Fruit fly (Drosophila melanogaster) whole organism, wandering third instar larva: ENCODE measurements around the gene moi.

Experiments used
- Abd-B ChIP-seq: fragments of >200 bp; optimal IDR thresholded peaks from 2 replicates; lab custom pipeline; 2017; ENCODE audit warnings: missing biosample characterization, missing genetic modification characterization
- CG32264 ChIP-seq: fragments of 200-800 bp; sonication (Bioruptor generic); optimal IDR thresholded peaks from 2 replicates; lab custom pipeline; 2016; ENCODE audit warnings: missing biosample characterization, missing genetic modification characterization
- CG9705 ChIP-seq: fragments of 200-800 bp; sonication (Bioruptor generic); optimal IDR thresholded peaks from 2 replicates; lab custom pipeline; 2018; ENCODE audit warnings: missing biosample characterization, mild to moderate bottlenecking, missing genetic modification characterization
- CrebA ChIP-seq: fragments of 200-800 bp; sonication (Bioruptor generic); optimal IDR thresholded peaks from 2 replicates; lab custom pipeline; 2016; ENCODE audit warnings: missing biosample characterization, mild to moderate bottlenecking, missing genetic modification characterization, borderline replicate concordance
- Dfd ChIP-seq: fragments of >200 bp; optimal IDR thresholded peaks from 2 replicates; lab custom pipeline; 2017; ENCODE audit warnings: missing biosample characterization, missing genetic modification characterization
- Dif ChIP-seq: fragments of 200-275, 200-300 bp; sonication (Bioruptor generic); optimal IDR thresholded peaks from 2 replicates; lab custom pipeline; 2018; ENCODE audit warnings: missing biosample characterization, missing genetic modification characterization; ENCODE audit not compliant: partially characterized antibody
- GATAd ChIP-seq: sonication (Bioruptor generic); optimal IDR thresholded peaks from 2 replicates; lab custom pipeline; 2016; ENCODE audit warnings: missing biosample characterization, missing genetic modification characterization
- HLH106 ChIP-seq: fragments of 200-800 bp; optimal IDR thresholded peaks from 3 replicates; lab custom pipeline; 2019; ENCODE audit warnings: missing biosample characterization, mild to moderate bottlenecking, missing genetic modification characterization, moderate library complexity
- Hnf4 ChIP-seq: fragments of 200-800 bp; sonication (Bioruptor generic); optimal IDR thresholded peaks from 2 replicates; lab custom pipeline; 2016; ENCODE audit warnings: missing biosample characterization, mild to moderate bottlenecking, missing genetic modification characterization
- Hr78 ChIP-seq: fragments of >200 bp; optimal IDR thresholded peaks from 2 replicates; lab custom pipeline; 2017; ENCODE audit warnings: missing biosample characterization, missing genetic modification characterization
- Hr83 ChIP-seq: fragments of 200-300 bp; sonication (Bioruptor generic); optimal IDR thresholded peaks from 2 replicates; lab custom pipeline; 2016; ENCODE audit warnings: missing biosample characterization, mild to moderate bottlenecking, missing genetic modification characterization, moderate library complexity; ENCODE audit not compliant: poor library complexity, severe bottlenecking
- Jra ChIP-seq: sonication (Bioruptor generic); optimal IDR thresholded peaks from 2 replicates; lab custom pipeline; 2016; ENCODE audit warnings: missing biosample characterization, missing genetic modification characterization
- Mio ChIP-seq: sonication (Bioruptor generic); optimal IDR thresholded peaks from 2 replicates; lab custom pipeline; 2016; ENCODE audit warnings: missing biosample characterization, missing genetic modification characterization
- Myc ChIP-seq: fragments of >200 bp; optimal IDR thresholded peaks from 2 replicates; lab custom pipeline; 2017
- N ChIP-seq: fragments of >200 bp; optimal IDR thresholded peaks from 2 replicates; lab custom pipeline; 2018; ENCODE audit warnings: missing biosample characterization, missing external identifiers, missing genetic modification characterization
- OdsH ChIP-seq: fragments of 200-800 bp; sonication (Bioruptor generic); optimal IDR thresholded peaks from 2 replicates; lab custom pipeline; 2016; ENCODE audit warnings: missing biosample characterization, mild to moderate bottlenecking, missing genetic modification characterization
- Rel ChIP-seq, 2 experiments: fragments of 200-800 bp; sonication (Bioruptor generic) in 1 of 2; optimal IDR thresholded peaks; 2 replicates in 1 of 2; 3 replicates in 1 of 2; lab custom pipeline; 2016 to 2019; ENCODE audit warnings: mild to moderate bottlenecking in 2 of 2, missing biosample characterization in 2 of 2, missing genetic modification characterization in 2 of 2, moderate library complexity in 1 of 2
- Sp1 ChIP-seq: fragments of 200-800 bp; sonication (Bioruptor generic); optimal IDR thresholded peaks from 3 replicates; lab custom pipeline; 2019; ENCODE audit warnings: missing biosample characterization, mild to moderate bottlenecking, missing genetic modification characterization, moderate library complexity
- Vsx2 ChIP-seq: fragments of 200-300, 225-300 bp; sonication (Bioruptor generic); optimal IDR thresholded peaks from 2 replicates; lab custom pipeline; 2018; ENCODE audit warnings: missing biosample characterization, missing genetic modification characterization; ENCODE audit not compliant: partially characterized antibody
- br ChIP-seq: fragments of 200-800 bp; sonication (Bioruptor generic); optimal IDR thresholded peaks from 2 replicates; lab custom pipeline; 2016; ENCODE audit warnings: missing biosample characterization, missing genetic modification characterization
- brk ChIP-seq: fragments of 200-800 bp; sonication (Bioruptor generic); optimal IDR thresholded peaks from 2 replicates; lab custom pipeline; 2016; ENCODE audit warnings: missing biosample characterization, mild to moderate bottlenecking, missing genetic modification characterization
- dl ChIP-seq, 2 experiments: fragments of 175-275, 200-275 bp in 1 of 2; fragments of 200-275 bp in 1 of 2; sonication (Bioruptor generic); optimal IDR thresholded peaks; lab custom pipeline; 2018; ENCODE audit warnings: mild to moderate bottlenecking in 2 of 2, missing biosample characterization in 2 of 2, missing genetic modification characterization in 2 of 2, moderate library complexity in 2 of 2; ENCODE audit not compliant: partially characterized antibody in 2 of 2, insufficient read depth in 1 of 2
- dmrt93B ChIP-seq: fragments of 200-800 bp; sonication (Bioruptor generic); optimal IDR thresholded peaks from 2 replicates; lab custom pipeline; 2018; ENCODE audit warnings: missing biosample characterization, mild to moderate bottlenecking, missing genetic modification characterization
- dsf ChIP-seq: sonication (Bioruptor generic); optimal IDR thresholded peaks from 2 replicates; lab custom pipeline; 2016; ENCODE audit warnings: missing biosample characterization, missing genetic modification characterization, borderline replicate concordance
- ey ChIP-seq: fragments of 200-800 bp; sonication (Bioruptor generic); optimal IDR thresholded peaks from 2 replicates; lab custom pipeline; 2016; ENCODE audit warnings: missing biosample characterization, missing genetic modification characterization
- foxo ChIP-seq, 2 experiments: fragments of 200-800 bp; sonication (Bioruptor generic); optimal IDR thresholded peaks; 2 replicates in 1 of 2; 3 replicates in 1 of 2; lab custom pipeline; 2016 to 2017; ENCODE audit warnings: missing biosample characterization in 2 of 2, missing genetic modification characterization in 2 of 2
- fru ChIP-seq: fragments of 200-800 bp; sonication (Bioruptor generic); optimal IDR thresholded peaks from 3 replicates; lab custom pipeline; 2016; ENCODE audit warnings: missing biosample characterization, mild to moderate bottlenecking, missing genetic modification characterization
- h ChIP-seq: fragments of 200-800 bp; sonication (Bioruptor generic); optimal IDR thresholded peaks from 3 replicates; lab custom pipeline; 2016; ENCODE audit warnings: missing biosample characterization, mild to moderate bottlenecking, missing genetic modification characterization
- jim ChIP-seq: fragments of 175-275, 200-325 bp; sonication (Bioruptor generic); optimal IDR thresholded peaks from 2 replicates; lab custom pipeline; 2016; ENCODE audit warnings: missing biosample characterization, mild to moderate bottlenecking, missing genetic modification characterization
- lola ChIP-seq: fragments of >200 bp; optimal IDR thresholded peaks from 2 replicates; lab custom pipeline; 2017; ENCODE audit warnings: missing biosample characterization, missing genetic modification characterization
- pan ChIP-seq: fragments of >200 bp; optimal IDR thresholded peaks from 2 replicates; lab custom pipeline; 2017
- psq ChIP-seq: fragments of 200-800 bp; sonication (Bioruptor generic); optimal IDR thresholded peaks from 3 replicates; lab custom pipeline; 2017; ENCODE audit warnings: missing biosample characterization, mild to moderate bottlenecking, missing genetic modification characterization, moderate library complexity
- rgr ChIP-seq: fragments of 200-800 bp; sonication (Bioruptor generic); optimal IDR thresholded peaks from 3 replicates; lab custom pipeline; 2016; ENCODE audit warnings: missing biosample characterization, mild to moderate bottlenecking, missing genetic modification characterization
- sage ChIP-seq: fragments of 200-800 bp; sonication (Bioruptor generic); optimal IDR thresholded peaks from 2 replicates; lab custom pipeline; 2016; ENCODE audit warnings: missing biosample characterization, mild to moderate bottlenecking, missing genetic modification characterization
- sv ChIP-seq: fragments of 200-800 bp; sonication (Bioruptor generic); optimal IDR thresholded peaks from 3 replicates; lab custom pipeline; 2016; ENCODE audit warnings: missing biosample characterization, missing genetic modification characterization
- tai ChIP-seq: sonication (Bioruptor generic); optimal IDR thresholded peaks from 2 replicates; lab custom pipeline; 2016; ENCODE audit warnings: missing biosample characterization, missing genetic modification characterization
- usp ChIP-seq: fragments of >200 bp; optimal IDR thresholded peaks from 2 replicates; lab custom pipeline; 2017; ENCODE audit warnings: missing biosample characterization, missing genetic modification characterization
- woc ChIP-seq: sonication (Bioruptor generic); optimal IDR thresholded peaks from 2 replicates; lab custom pipeline; 2016; ENCODE audit warnings: missing biosample characterization, mild to moderate bottlenecking, missing genetic modification characterization

The moi gene

dm6 chr3R:18269744-18270348, 14.5 kb downstream of the moi start:
- TF ChIP-seq CG32264 (GFP tag; lab: Kevin White, UChicago) (no peak), Dfd (GFP tag; lab: Kevin White, UChicago) (peak; percentile 89)

dm6 chr3R:18274328-18275098, 19.2 kb downstream of the moi start, which contains the start of the genes Vps39 and eIF1A:
Vps39 (minus strand) TSS chr3R:18274446.
eIF1A (plus strand) TSS chr3R:18274665.
- no peak for TF ChIP-seq CrebA (GFP tag; lab: Kevin White, UChicago)
- TF ChIP-seq ey (GFP tag; lab: Kevin White, UChicago), result peak; percentile 16
- TF ChIP-seq psq (GFP tag; lab: Kevin White, UChicago), result no peak
- TF ChIP-seq dl (GFP tag; optimal IDR thresholded peaks at IDR 0.05; lab: Kevin White, UChicago; ENCODE audit: insufficient read depth in 1 of 2, partially characterized antibody in 2 of 2), result no peak
- no peak for TF ChIP-seq usp
- TF ChIP-seq fru (GFP tag; lab: Kevin White, UChicago), result peak; percentile 39
- TF ChIP-seq woc (GFP tag; lab: Kevin White, UChicago), result no peak
- no peak for TF ChIP-seq sage (GFP tag; lab: Kevin White, UChicago)
- TF ChIP-seq CG32264 (GFP tag; lab: Kevin White, UChicago), result no peak
- peak; percentile 42 for TF ChIP-seq sv (GFP tag; lab: Kevin White, UChicago)
- TF ChIP-seq Vsx2 (GFP tag; lab: Kevin White, UChicago), result no peak
- TF ChIP-seq brk (GFP tag; lab: Kevin White, UChicago), result no peak
- TF ChIP-seq Hnf4, result no peak
- TF ChIP-seq Hr78, result no peak
- TF ChIP-seq tai (GFP tag; lab: Kevin White, UChicago), result no peak
- no peak for TF ChIP-seq HLH106 (tag; lab: Kevin White, UChicago)
- peak in 1 of 2 experiments; percentile 36 for TF ChIP-seq foxo (GFP tag; optimal IDR thresholded peaks at IDR 0.05; lab: Kevin White, UChicago)
- TF ChIP-seq GATAd, result no peak
- TF ChIP-seq jim (GFP tag; lab: Kevin White, UChicago), result no peak
- TF ChIP-seq br (GFP tag; lab: Kevin White, UChicago), result peak; percentile 47
- no peak for TF ChIP-seq dmrt93B
- no peak for TF ChIP-seq Dif (GFP tag; lab: Kevin White, UChicago)
- TF ChIP-seq Abd-B (GFP tag; lab: Kevin White, UChicago), result no peak
- TF ChIP-seq h (GFP tag; lab: Kevin White, UChicago), result no peak
- peak; percentile 13 for TF ChIP-seq Myc
- no peak for TF ChIP-seq lola
- no peak for TF ChIP-seq OdsH (GFP tag; lab: Kevin White, UChicago)
- TF ChIP-seq dsf (GFP tag; lab: Kevin White, UChicago), result no peak
- TF ChIP-seq Sp1 (GFP tag; lab: Kevin White, UChicago), result no peak
- no peak for TF ChIP-seq Rel (GFP tag; optimal IDR thresholded peaks at IDR 0.05; lab: Kevin White, UChicago)
- TF ChIP-seq Rel (tag; optimal IDR thresholded peaks at IDR 0.05; lab: Kevin White, UChicago), result no peak
- no peak for TF ChIP-seq Mio (GFP tag; lab: Kevin White, UChicago)
- peak; percentile 69 for TF ChIP-seq Jra
- TF ChIP-seq CG9705 (GFP tag; lab: Kevin White, UChicago), result peak; percentile 17
- TF ChIP-seq Dfd (GFP tag; lab: Kevin White, UChicago), result no peak
- no peak for TF ChIP-seq N (GFP tag; lab: Kevin White, UChicago)
- no peak for TF ChIP-seq pan (lab: Kevin White, UChicago)
- no peak for TF ChIP-seq Hr83 (GFP tag; lab: Kevin White, UChicago)
- TF ChIP-seq rgr, result no peak
